Fruit fly (Drosophila melanogaster) whole organism: ENCODE data around the gene CG1074.

Source experiments
- CG8478 ChIP-seq: fragments of >200 bp; optimal IDR thresholded peaks from 2 replicates; lab custom pipeline; 2018; ENCODE audit warnings: inconsistent platforms
- Dll ChIP-seq: fragments of >200 bp; optimal IDR thresholded peaks from 2 replicates; lab custom pipeline; 2017
- EcR ChIP-seq, 2 experiments: fragments of >200 bp; optimal IDR thresholded peaks; 2 replicates each; lab custom pipeline; 2017; ENCODE audit warnings: missing biosample characterization in 2 of 2, missing genetic modification characterization in 2 of 2, missing genetic modification reagents in 2 of 2
- pan ChIP-seq: fragments of >200 bp; optimal IDR thresholded peaks from 2 replicates; lab custom pipeline; 2017
- usp ChIP-seq: fragments of >200 bp; optimal IDR thresholded peaks from 2 replicates; lab custom pipeline; 2017; ENCODE audit warnings: missing biosample characterization, missing genetic modification characterization, mixed read lengths

- TF ChIP-seq CG8478 (lab: Kevin White, UChicago) (no peak), pan (lab: Kevin White, UChicago) (no peak), usp (GFP tag; lab: Kevin White, UChicago) (no peak), Dll (lab: Kevin White, UChicago) (no peak), EcR (GFP tag; optimal IDR thresholded peaks at IDR 0.05; lab: Kevin White, UChicago) (no peak)
Observed at dm6 chr3R:4471846-4472693, 38.3 kb downstream of the CG1074 start.
